Worm (Caenorhabditis elegans) whole organism, L4/young adult: ENCODE measurements around the gene F42H10.3.

Experiments
- W03F9.2 ChIP-seq: fragments of 150-350 bp; optimal IDR thresholded peaks from 2 replicates; lab custom pipeline; 2014; ENCODE audit warnings: missing biosample characterization, missing genetic modification characterization
- dao-5 ChIP-seq: sonication (generic microtip); optimal IDR thresholded peaks from 2 replicates; lab custom pipeline; 2016; ENCODE audit warnings: missing genotype, missing genetic modification characterization, moderate library complexity, missing compliant biosample characterization
- him-1 ChIP-seq: sonication (generic microtip); optimal IDR thresholded peaks from 2 replicates; lab custom pipeline; 2016; ENCODE audit warnings: missing genotype, missing genetic modification reagents, missing genetic modification characterization, missing compliant biosample characterization

- no peak for TF ChIP-seq W03F9.2
- TF ChIP-seq dao-5 = no peak
- TF ChIP-seq him-1 = no peak
Measured at ce11 chrIII:8444433-8445090, 39.4 kb upstream of the F42H10.3 start.
